Worm (Caenorhabditis elegans) whole organism, late embryonic: ENCODE data around the gene rin-1.

Experiments
- ceh-14 ChIP-seq: sonication (generic microtip); optimal IDR thresholded peaks from 2 replicates; lab custom pipeline; 2016; ENCODE audit warnings: missing genotype, missing genetic modification characterization, missing compliant biosample characterization
- ceh-18 ChIP-seq: sonication (generic microtip); optimal IDR thresholded peaks from 2 replicates; lab custom pipeline; 2016; ENCODE audit warnings: missing genetic modification characterization, missing compliant biosample characterization
- ceh-48 ChIP-seq: sonication (generic microtip); optimal IDR thresholded peaks from 2 replicates; lab custom pipeline; 2016; ENCODE audit warnings: missing genetic modification characterization, inconsistent platforms, missing compliant biosample characterization
- ceh-9 ChIP-seq: sonication (generic microtip); optimal IDR thresholded peaks from 2 replicates; lab custom pipeline; 2016; ENCODE audit warnings: mild to moderate bottlenecking, missing genetic modification characterization, inconsistent platforms, missing compliant biosample characterization
- elt-2 ChIP-seq: sonication (generic microtip); optimal IDR thresholded peaks from 2 replicates; lab custom pipeline; 2016; ENCODE audit warnings: missing genetic modification reagents, missing genetic modification characterization, missing compliant biosample characterization
- fax-1 ChIP-seq: sonication (generic microtip); optimal IDR thresholded peaks from 2 replicates; lab custom pipeline; 2016; ENCODE audit warnings: missing genotype, missing genetic modification characterization, missing compliant biosample characterization
- gmeb-2 ChIP-seq: sonication (generic microtip); optimal IDR thresholded peaks from 2 replicates; lab custom pipeline; 2016; ENCODE audit warnings: missing genetic modification characterization, inconsistent platforms, missing compliant biosample characterization
- nfya-1 ChIP-seq: sonication (generic microtip); optimal IDR thresholded peaks from 2 replicates; lab custom pipeline; 2017; ENCODE audit warnings: missing genetic modification characterization, mild to moderate bottlenecking, missing compliant biosample characterization, antibody characterized with exemption, moderate library complexity

DNA sequence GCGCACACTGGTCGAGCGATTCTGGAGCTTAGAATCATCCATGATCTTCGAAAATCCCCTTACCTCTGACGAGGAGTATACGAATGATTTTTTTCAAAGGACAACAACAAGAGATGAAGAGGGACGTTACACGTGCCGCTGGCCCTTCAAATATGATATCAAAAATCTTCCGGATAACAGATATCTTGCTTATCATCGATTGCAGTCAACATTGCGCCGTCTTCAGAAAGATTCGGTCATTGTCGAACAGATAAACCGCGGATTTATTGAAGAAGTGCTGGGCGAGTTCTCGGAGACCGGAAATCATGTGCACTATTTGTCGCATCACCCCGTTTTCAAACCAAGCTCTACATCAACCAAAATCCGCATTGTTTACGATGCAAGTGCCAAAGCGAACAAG is 52.8 kb downstream of the rin-1 start:
- TF ChIP-seq ceh-48 (tag; lab: Kevin White, UChicago) (no peak), gmeb-2 (no peak), nfya-1 (tag; lab: Kevin White, UChicago) (no peak), ceh-18 (tag; lab: Kevin White, UChicago) (no peak), ceh-9 (tag; lab: Kevin White, UChicago) (no peak), fax-1 (tag; lab: Kevin White, UChicago) (no peak), elt-2 (tag; lab: Kevin White, UChicago) (no peak), ceh-14 (tag; lab: Kevin White, UChicago) (no peak)
